Worm (Caenorhabditis elegans) whole organism, L4/young adult: ENCODE measurements around the gene ubc-15.

Source experiments
- W03F9.2 ChIP-seq: fragments of 150-350 bp; optimal IDR thresholded peaks from 2 replicates; lab custom pipeline; 2014; ENCODE audit warnings: missing biosample characterization, missing genetic modification characterization
- dao-5 ChIP-seq: sonication (generic microtip); optimal IDR thresholded peaks from 2 replicates; lab custom pipeline; 2016; ENCODE audit warnings: missing genotype, missing genetic modification characterization, moderate library complexity, missing compliant biosample characterization
- him-1 ChIP-seq: sonication (generic microtip); optimal IDR thresholded peaks from 2 replicates; lab custom pipeline; 2016; ENCODE audit warnings: missing genotype, missing genetic modification reagents, missing genetic modification characterization, missing compliant biosample characterization

ce11 chrII:2919074-2919857 lies 5.9 kb upstream of the ubc-15 start, which contains the start of the genes ncap-1 and Y110A2AR.1:
- TF ChIP-seq W03F9.2 (peak; percentile 36), dao-5 (tag; lab: Kevin White, UChicago) (no peak), him-1 (tag; lab: Kevin White, UChicago) (no peak)
